Worm (Caenorhabditis elegans) whole organism, L4 larva: ENCODE measurements around the gene syx-6.

ENCODE experiments used
- aly-2 ChIP-seq: sonication (generic microtip); optimal IDR thresholded peaks from 2 replicates; lab custom pipeline; 2018; ENCODE audit warnings: missing biosample characterization, missing genetic modification characterization
- arid-1 ChIP-seq: fragments of 200-800 bp; sonication (Bioruptor generic); conservative IDR thresholded peaks from 2 replicates; pipeline ENCODE4 v1.3.6; 2022; ENCODE audit warnings: missing genetic modification reagents, missing genetic modification characterization, missing compliant biosample characterization
- ces-1 ChIP-seq: fragments of 150-350 bp; sonication (generic microtip); optimal IDR thresholded peaks from 4 replicates; lab custom pipeline; 2014; ENCODE audit warnings: missing biosample characterization, missing genetic modification reagents, missing genetic modification characterization
- hif-1 ChIP-seq, 2 experiments: sonication (generic microtip); optimal IDR thresholded peaks; 2 replicates each; lab custom pipeline; 2016 to 2017; ENCODE audit warnings: missing compliant biosample characterization in 2 of 2, missing genetic modification characterization in 2 of 2, missing genetic modification reagents in 2 of 2, missing genotype in 2 of 2, mild to moderate bottlenecking in 1 of 2
- hlh-30 ChIP-seq: sonication (generic microtip); optimal IDR thresholded peaks from 2 replicates; lab custom pipeline; 2017; ENCODE audit warnings: antibody characterized with exemption, mild to moderate bottlenecking, missing genetic modification characterization, missing compliant biosample characterization; ENCODE audit not compliant: insufficient read depth
- lin-29 ChIP-seq: fragments of 200-800 bp; sonication (Bioruptor generic); IDR thresholded peaks from 2 replicates; pipeline ENCODE4 v1.3.6; 2022; ENCODE audit warnings: missing genetic modification reagents, missing genetic modification characterization, missing compliant biosample characterization
- nhr-28 ChIP-seq: fragments of 150-350 bp; optimal IDR thresholded peaks from 2 replicates; lab custom pipeline; 2014; ENCODE audit warnings: missing biosample characterization, missing genetic modification characterization
- nhr-48 ChIP-seq: sonication (generic microtip); optimal IDR thresholded peaks from 2 replicates; lab custom pipeline; 2016; ENCODE audit warnings: mild to moderate bottlenecking, missing genetic modification characterization, missing compliant biosample characterization
- nhr-77 ChIP-seq: fragments of 150-350 bp; optimal IDR thresholded peaks from 2 replicates; lab custom pipeline; 2014; ENCODE audit warnings: missing biosample characterization, missing genetic modification characterization
- pha-4 ChIP-seq, 2 experiments: fragments of 150-350 bp in 1 of 2; fragments of 200-800 bp in 1 of 2; sonication (Bioruptor generic) in 1 of 2; IDR thresholded peaks in 1 of 2; optimal IDR thresholded peaks in 1 of 2; 2 replicates each; pipeline versions ENCODE4 v1.3.6 to Lab custom; 2014 to 2022; ENCODE audit warnings: missing genetic modification characterization in 2 of 2, missing genetic modification reagents in 2 of 2, missing biosample characterization in 1 of 2, missing compliant biosample characterization in 1 of 2
- pqm-1 ChIP-seq: sonication (generic microtip); optimal IDR thresholded peaks from 2 replicates; lab custom pipeline; 2017; ENCODE audit warnings: missing biosample characterization, missing genetic modification characterization
- snpc-4 ChIP-seq: fragments of 150-350 bp; optimal IDR thresholded peaks from 2 replicates; lab custom pipeline; 2014; ENCODE audit warnings: missing biosample characterization, missing genetic modification characterization
- unc-62 ChIP-seq, 3 experiments: fragments of 150-350 bp in 1 of 3; sonication (generic microtip); optimal IDR thresholded peaks in 2 of 3; peaks in 1 of 3; 1 replicate in 1 of 3; 2 replicates in 2 of 3; lab custom pipeline; 2014 to 2017; ENCODE audit warnings: missing biosample characterization in 3 of 3, missing genetic modification characterization in 3 of 3, missing genetic modification reagents in 3 of 3, missing genotype in 1 of 3
- zip-2 ChIP-seq: fragments of 150-350 bp; optimal IDR thresholded peaks from 2 replicates; lab custom pipeline; 2014; ENCODE audit warnings: missing biosample characterization, missing genetic modification characterization

DNA sequence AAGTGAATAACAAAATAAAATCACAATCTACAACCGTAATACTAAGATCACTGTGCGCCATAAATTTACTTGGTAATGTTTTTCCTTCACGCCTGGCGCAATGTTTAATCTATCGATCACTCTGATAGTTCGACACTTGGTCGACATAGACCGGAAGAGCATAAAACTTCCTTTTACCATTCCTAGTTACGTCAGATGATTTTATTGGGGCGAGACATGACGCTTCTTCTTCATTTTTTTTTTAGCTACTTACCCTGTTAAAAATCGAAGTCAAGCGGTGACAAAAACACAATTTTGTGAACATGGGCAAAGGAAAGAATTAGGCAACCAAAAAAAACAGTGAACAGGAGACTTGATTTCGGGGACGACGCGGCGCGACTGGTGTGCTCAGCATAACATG is 9.8 kb upstream of the syx-6 start:
- TF ChIP-seq hlh-30 (tag; lab: Kevin White, UChicago) (no peak), pha-4 (GFP tag; IDR thresholded peaks at IDR 0.05; lab: Robert Waterston, UW) (no peak), pha-4 (tag; optimal IDR thresholded peaks at IDR 0.05; lab: Kevin White, UChicago) (no peak), zip-2 (tag; lab: Kevin White, UChicago) (no peak), pqm-1 (tag; lab: Kevin White, UChicago) (no peak), nhr-48 (tag; lab: Kevin White, UChicago) (no peak), ces-1 (no peak), hif-1 (tag; optimal IDR thresholded peaks at IDR 0.05; lab: Kevin White, UChicago) (no peak), nhr-28 (tag; lab: Kevin White, UChicago) (no peak), nhr-77 (tag; lab: Kevin White, UChicago) (no peak), lin-29 (no peak), unc-62 (GFP tag; optimal IDR thresholded peaks at IDR 0.05 in 1 of 2; lab: Kevin White, UChicago) (no peak), unc-62 (tag; optimal IDR thresholded peaks at IDR 0.05; lab: Kevin White, UChicago) (no peak), arid-1 (no peak), aly-2 (tag; lab: Kevin White, UChicago) (no peak), snpc-4 (tag; lab: Kevin White, UChicago) (no peak)
